Fruit fly (Drosophila melanogaster) whole organism, pupa: ENCODE data around the gene Naxd.

ENCODE experiments used
- CG10348 ChIP-seq: fragments of 200-800 bp; sonication (Bioruptor generic); IDR thresholded peaks from 2 replicates; pipeline ENCODE4 v1.3.6; 2022; ENCODE audit warnings: missing biosample characterization, missing genetic modification characterization
- CG12605 ChIP-seq: fragments of 200-800 bp; sonication (Bioruptor generic); IDR thresholded peaks from 2 replicates; pipeline ENCODE4 v1.3.6; 2022; ENCODE audit warnings: missing biosample characterization, missing genetic modification characterization
- CG13204 ChIP-seq: fragments of 200-800 bp; sonication (Bioruptor generic); optimal IDR thresholded peaks from 2 replicates; lab custom pipeline; 2018; ENCODE audit warnings: missing biosample characterization, mild to moderate bottlenecking, missing genetic modification characterization, moderate library complexity
- CG14655 ChIP-seq: fragments of 200-800 bp; sonication (Bioruptor generic); optimal IDR thresholded peaks from 3 replicates; lab custom pipeline; 2017; ENCODE audit warnings: mild to moderate bottlenecking, missing biosample characterization, missing genetic modification reagents, missing genetic modification characterization
- CG15710 ChIP-seq: fragments of 200-800 bp; sonication (Bioruptor generic); optimal IDR thresholded peaks from 2 replicates; lab custom pipeline; 2018; ENCODE audit warnings: missing biosample characterization, mild to moderate bottlenecking, missing genetic modification characterization, moderate library complexity
- CG17806 ChIP-seq: fragments of 200-800 bp; sonication (Bioruptor generic); optimal IDR thresholded peaks from 2 replicates; lab custom pipeline; 2018; ENCODE audit warnings: missing biosample characterization, mild to moderate bottlenecking, missing genetic modification characterization, moderate library complexity
- CG32121 ChIP-seq: fragments of 200-800 bp; sonication (Bioruptor generic); IDR thresholded peaks from 2 replicates; pipeline ENCODE4 v1.3.6; 2022; ENCODE audit warnings: missing biosample characterization, missing genetic modification characterization
- CG34367 ChIP-seq: fragments of 200-800 bp; sonication (Bioruptor generic); optimal IDR thresholded peaks from 2 replicates; lab custom pipeline; 2018; ENCODE audit warnings: missing biosample characterization, mild to moderate bottlenecking, missing genetic modification characterization
- CG4496 ChIP-seq: fragments of 200-800 bp; sonication (Bioruptor generic); IDR thresholded peaks from 3 replicates; pipeline ENCODE4 v1.3.6; 2022; ENCODE audit warnings: missing biosample characterization, missing genetic modification characterization
- CG8159 ChIP-seq: fragments of 200-800 bp; sonication (Bioruptor generic); optimal IDR thresholded peaks from 3 replicates; lab custom pipeline; 2018; ENCODE audit warnings: missing biosample characterization, mild to moderate bottlenecking, missing genetic modification characterization, moderate library complexity
- CG8301 ChIP-seq: fragments of 200-800 bp; sonication (Bioruptor generic); optimal IDR thresholded peaks from 2 replicates; lab custom pipeline; 2018; ENCODE audit warnings: missing biosample characterization, mild to moderate bottlenecking, missing genetic modification characterization
- CG9948 ChIP-seq: fragments of 200-800 bp; sonication (Bioruptor generic); optimal IDR thresholded peaks from 2 replicates; lab custom pipeline; 2018; ENCODE audit warnings: missing biosample characterization, mild to moderate bottlenecking, missing genetic modification characterization, moderate library complexity
- D1 ChIP-seq: fragments of 200-800 bp; sonication (Bioruptor generic); optimal IDR thresholded peaks from 2 replicates; lab custom pipeline; 2018; ENCODE audit warnings: missing biosample characterization, mild to moderate bottlenecking, missing genetic modification characterization, moderate library complexity
- EcR ChIP-seq: fragments of 200-800 bp; sonication (Bioruptor generic); optimal IDR thresholded peaks from 3 replicates; lab custom pipeline; 2019; ENCODE audit warnings: missing biosample characterization, missing genetic modification characterization, mild to moderate bottlenecking, moderate library complexity, missing genetic modification reagents
- Ets98B ChIP-seq: fragments of 200-800 bp; sonication (Bioruptor generic); IDR thresholded peaks from 2 replicates; pipeline ENCODE4 v1.3.6; 2022; ENCODE audit warnings: missing biosample characterization, missing genetic modification characterization
- Pif1A ChIP-seq: fragments of 200-800 bp; sonication (Bioruptor generic); optimal IDR thresholded peaks from 3 replicates; lab custom pipeline; 2016; ENCODE audit warnings: missing biosample characterization, missing genetic modification characterization
- Pif1B ChIP-seq: fragments of 200-800 bp; sonication (Bioruptor generic); optimal IDR thresholded peaks from 3 replicates; lab custom pipeline; 2016; ENCODE audit warnings: missing biosample characterization, missing genetic modification characterization
- Snoo ChIP-seq: fragments of 200-800 bp; sonication (Bioruptor generic); optimal IDR thresholded peaks from 3 replicates; lab custom pipeline; 2017; ENCODE audit warnings: missing biosample characterization, mild to moderate bottlenecking, missing genetic modification characterization, inconsistent platforms
- fd96Ca ChIP-seq: fragments of 200-800 bp; sonication (Bioruptor generic); IDR thresholded peaks from 3 replicates; pipeline ENCODE4 v1.3.6; 2022; ENCODE audit warnings: missing biosample characterization, missing genetic modification characterization
- gl ChIP-seq: fragments of 200-800 bp; sonication (Bioruptor generic); optimal IDR thresholded peaks from 2 replicates; lab custom pipeline; 2018; ENCODE audit warnings: missing biosample characterization, mild to moderate bottlenecking, missing genetic modification characterization
- rn ChIP-seq: fragments of 200-800 bp; sonication (Bioruptor generic); IDR thresholded peaks from 2 replicates; pipeline ENCODE4 v1.3.6; 2022; ENCODE audit warnings: missing biosample characterization, missing genetic modification characterization

The Naxd gene

DNA sequence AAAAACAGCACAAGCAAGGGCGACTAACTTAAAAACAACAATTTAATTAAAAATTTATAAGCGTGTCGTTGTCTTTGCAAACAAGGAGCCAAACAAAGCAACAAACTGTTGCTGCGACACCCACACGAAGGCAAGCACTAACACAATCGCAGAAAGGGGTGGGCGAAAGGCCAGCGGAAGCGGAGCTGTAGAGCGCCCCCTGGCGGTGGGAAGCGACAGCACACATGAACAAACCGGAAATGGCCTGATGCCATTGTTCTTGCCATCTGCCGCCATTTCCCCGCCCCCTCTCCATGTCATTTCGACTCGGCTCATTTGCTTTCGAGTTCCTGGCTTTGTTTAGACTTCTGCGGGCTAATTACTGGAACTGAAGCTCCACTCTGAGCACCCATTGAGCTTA, 35.1 kb upstream of the Naxd start:
- TF ChIP-seq Ets98B (GFP tag; lab: Robert Waterston, UW) = no peak
- no peak for TF ChIP-seq CG15710
- TF ChIP-seq CG8159 (tag; lab: Kevin White, UChicago) = no peak
- no peak for TF ChIP-seq EcR (GFP tag; lab: Kevin White, UChicago)
- no peak for TF ChIP-seq CG9948 (tag; lab: Kevin White, UChicago)
- TF ChIP-seq CG14655 (GFP tag; lab: Kevin White, UChicago) = no peak
- TF ChIP-seq CG8301 (tag; lab: Kevin White, UChicago) = no peak
- no peak for TF ChIP-seq CG4496 (GFP tag; lab: Robert Waterston, UW)
- no peak for TF ChIP-seq rn (GFP tag; lab: Robert Waterston, UW)
- no peak for TF ChIP-seq CG13204 (GFP tag; lab: Kevin White, UChicago)
- TF ChIP-seq CG32121 (GFP tag; lab: Robert Waterston, UW) = no peak
- no peak for TF ChIP-seq CG34367

DNA sequence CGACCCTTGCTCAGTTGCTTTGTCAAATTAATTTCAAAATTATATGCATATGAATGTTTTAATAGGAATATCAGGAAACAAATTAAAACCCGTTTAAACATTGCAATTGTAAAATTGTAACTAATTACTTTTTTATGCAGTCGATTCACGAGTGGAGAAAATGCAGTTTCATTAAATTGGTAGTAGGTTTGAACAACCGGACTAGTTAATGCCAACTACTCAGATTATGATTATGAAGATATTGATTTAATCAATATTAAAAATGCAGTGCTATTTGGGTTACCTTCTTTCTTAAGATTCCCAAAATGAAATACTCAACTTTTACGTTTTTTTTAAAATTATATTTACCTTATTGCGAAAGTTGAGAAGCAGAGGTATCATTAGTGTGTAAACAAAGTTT, 32.1 kb upstream of the Naxd start, which contains the start of gene Spn75F:
Gene Spn75F, minus strand, starts transcription at position 101 of the 400 bp plus-strand sequence.
- no peak for TF ChIP-seq Snoo (tag; lab: Kevin White, UChicago)
- TF ChIP-seq CG14655 (GFP tag; lab: Kevin White, UChicago) = no peak
- TF ChIP-seq CG8301 (tag; lab: Kevin White, UChicago) = no peak
- TF ChIP-seq CG9948 (tag; lab: Kevin White, UChicago) = no peak
- TF ChIP-seq CG15710 = no peak
- TF ChIP-seq CG8159 (tag; lab: Kevin White, UChicago) = no peak
- TF ChIP-seq CG32121 (GFP tag; lab: Robert Waterston, UW) = no peak
- TF ChIP-seq Pif1A = no peak
- TF ChIP-seq CG12605 = no peak
- no peak for TF ChIP-seq CG34367
- TF ChIP-seq, all 21 proteins: peak for 0

DNA sequence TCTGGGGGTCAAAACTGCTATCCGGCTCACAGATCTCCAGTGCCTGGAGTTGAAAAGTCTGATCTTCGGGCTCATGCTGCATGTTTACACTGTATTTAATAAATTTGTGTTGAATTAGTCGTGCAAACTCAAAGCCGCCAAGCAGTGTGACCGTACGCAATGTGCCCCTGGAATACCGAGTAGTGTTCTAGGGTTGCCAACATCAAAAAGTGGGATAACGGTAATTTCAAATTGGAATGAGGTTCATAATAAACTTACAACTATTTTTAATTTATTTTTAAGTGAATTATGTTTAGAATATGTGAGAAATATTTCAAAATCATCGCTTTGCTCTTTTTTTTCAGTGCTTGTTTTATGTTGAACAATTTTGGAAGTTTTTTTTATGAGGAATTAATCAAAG, 2.7 kb upstream of the Naxd start, which contains the start of gene Gem2:
Gene Gem2, minus strand, starts transcription at position 176 of the 400 bp plus-strand sequence.
- TF ChIP-seq CG9948 (tag; lab: Kevin White, UChicago) (no peak), D1 (tag; lab: Kevin White, UChicago) (peak; percentile 88)

DNA sequence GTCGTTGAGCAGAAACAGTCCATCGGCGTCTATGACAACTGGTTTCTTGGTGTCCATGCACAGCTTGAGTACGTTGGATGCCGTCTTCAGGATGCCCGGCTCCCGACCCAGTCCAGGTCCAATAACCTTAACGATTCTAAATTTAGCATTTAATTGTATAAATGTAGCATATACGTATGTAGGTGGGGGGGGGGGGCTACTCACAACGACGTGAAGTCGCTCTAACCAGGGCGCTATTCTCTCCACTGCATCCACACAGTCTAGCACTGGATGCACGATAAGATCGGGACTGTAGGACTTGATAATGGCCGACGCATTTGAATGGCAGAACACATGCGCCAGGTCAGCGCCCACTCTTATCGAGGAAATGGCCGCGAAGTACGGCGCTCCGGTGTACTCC, 407 bp downstream of the Naxd start:
- TF ChIP-seq CG8301 (tag; lab: Kevin White, UChicago) (no peak), CG15710 (no peak), CG34367 (no peak), Ets98B (GFP tag; lab: Robert Waterston, UW) (no peak), EcR (GFP tag; lab: Kevin White, UChicago) (peak; percentile 41), CG4496 (GFP tag; lab: Robert Waterston, UW) (no peak), Pif1B (no peak)

DNA sequence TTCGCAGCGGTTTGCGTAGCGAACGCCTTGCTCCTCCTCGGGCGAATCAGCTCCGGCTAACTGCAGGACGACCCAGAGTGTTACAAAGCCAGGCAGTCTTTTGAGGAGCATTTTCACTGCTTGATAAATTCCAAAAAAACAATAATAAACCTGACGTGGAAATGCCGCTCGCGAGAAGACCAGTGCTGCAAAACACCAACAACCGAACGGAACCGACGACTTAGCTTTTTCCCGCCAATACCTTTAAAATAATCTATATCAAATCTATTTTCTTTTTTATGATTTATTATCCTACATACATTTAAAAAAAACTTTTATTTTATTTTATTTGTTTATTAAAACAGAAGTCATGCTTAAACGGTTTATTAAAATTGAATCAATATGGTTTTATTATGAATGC, 1.5 kb downstream of the Naxd start, which contains the start of gene CNPYb:
Gene CNPYb, minus strand, starts transcription at position 186 of the 400 bp plus-strand sequence.
- TF ChIP-seq EcR (GFP tag; lab: Kevin White, UChicago) (no peak), CG15710 (no peak), CG10348 (GFP tag; lab: Robert Waterston, UW) (no peak), CG17806 (no peak), Pif1B (peak; percentile 1), gl (no peak), fd96Ca (no peak), Ets98B (GFP tag; lab: Robert Waterston, UW) (no peak), CG32121 (GFP tag; lab: Robert Waterston, UW) (no peak), CG14655 (GFP tag; lab: Kevin White, UChicago) (no peak), D1 (tag; lab: Kevin White, UChicago) (peak; percentile 6), rn (GFP tag; lab: Robert Waterston, UW) (no peak)

DNA sequence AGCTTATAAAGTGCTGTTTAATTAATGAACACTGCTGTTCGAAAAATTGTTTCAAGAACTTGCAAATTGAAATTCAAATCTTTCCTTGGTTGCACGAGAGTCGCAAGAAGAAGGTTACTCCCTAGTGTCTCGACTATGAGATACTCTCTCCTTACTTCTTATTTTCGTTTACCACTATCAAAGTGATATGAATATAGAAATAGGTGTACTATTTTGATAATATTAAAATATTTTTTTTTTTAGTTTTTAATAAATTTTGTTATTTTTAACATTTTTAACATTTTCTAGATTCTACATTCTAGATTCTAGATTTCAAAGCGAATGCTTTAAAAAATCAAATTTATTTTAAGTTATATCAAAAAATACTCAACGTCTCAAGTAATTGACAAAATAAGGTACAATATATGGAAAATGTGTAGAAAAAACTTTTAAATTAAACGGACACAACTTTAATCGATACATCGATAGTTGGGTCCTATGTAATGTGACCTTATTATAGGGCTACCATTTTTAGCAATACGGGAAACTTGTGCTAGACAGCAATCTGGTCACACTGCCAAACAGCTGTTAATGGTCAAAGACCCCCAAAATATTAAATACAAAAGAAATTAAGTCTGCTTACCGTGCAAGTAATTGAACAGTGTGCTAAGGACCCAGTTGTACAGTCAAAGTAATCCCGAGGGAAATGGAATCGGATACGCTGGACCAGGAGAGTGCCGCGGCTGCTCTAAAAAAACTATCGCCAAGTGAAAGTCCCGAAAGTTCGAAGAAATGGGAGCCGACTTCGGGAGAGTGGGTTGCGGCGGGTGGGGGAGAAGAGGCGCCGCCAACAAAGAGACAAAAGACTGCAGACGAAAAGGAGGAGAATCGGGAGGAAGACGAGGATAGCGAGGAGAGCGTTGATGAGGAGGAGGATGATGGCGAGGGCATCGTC, 5.1 kb downstream of the Naxd start, which contains the start of gene MESR6:
Gene MESR6, plus strand, starts transcription at position 546 of the 934 bp plus-strand sequence.
- TF ChIP-seq CG12605 (no peak), CG13204 (GFP tag; lab: Kevin White, UChicago) (no peak), CG8159 (tag; lab: Kevin White, UChicago) (no peak), Pif1A (no peak), gl (no peak), Ets98B (GFP tag; lab: Robert Waterston, UW) (no peak), EcR (GFP tag; lab: Kevin White, UChicago) (peak; percentile 100), CG10348 (GFP tag; lab: Robert Waterston, UW) (no peak), CG9948 (tag; lab: Kevin White, UChicago) (no peak), CG32121 (GFP tag; lab: Robert Waterston, UW) (no peak), CG34367 (no peak), CG4496 (GFP tag; lab: Robert Waterston, UW) (no peak), rn (GFP tag; lab: Robert Waterston, UW) (no peak), CG14655 (GFP tag; lab: Kevin White, UChicago) (no peak), fd96Ca (no peak), Snoo (tag; lab: Kevin White, UChicago) (no peak), CG17806 (peak; percentile 17), D1 (tag; lab: Kevin White, UChicago) (peak; percentile 51)
